Worm (Caenorhabditis elegans) whole organism, L4 larva: ENCODE results near the gene rps-4.

Experiments
- F49E8.2 ChIP-seq: sonication (generic microtip); optimal IDR thresholded peaks from 2 replicates; lab custom pipeline; 2016; ENCODE audit warnings: missing compliant biosample characterization, mild to moderate bottlenecking, missing genetic modification characterization, borderline replicate concordance
- Y5F2A.4 ChIP-seq: fragments of 200-800 bp; sonication (Bioruptor generic); optimal IDR thresholded peaks from 2 replicates; lab custom pipeline; 2018; ENCODE audit warnings: mild to moderate bottlenecking, missing genetic modification characterization, missing compliant biosample characterization
- ZK337.2 ChIP-seq: fragments of 200-800 bp; sonication (Bioruptor generic); IDR thresholded peaks from 2 replicates; pipeline ENCODE4 v1.3.6; 2022; ENCODE audit warnings: missing genetic modification reagents, missing genetic modification characterization, missing compliant biosample characterization
- aha-1 ChIP-seq: fragments of 150-350 bp; peaks from one replicate; lab custom pipeline; 2014; ENCODE audit warnings: missing biosample characterization, missing genetic modification characterization
- attf-4 ChIP-seq: sonication (generic microtip); optimal IDR thresholded peaks from 3 replicates; lab custom pipeline; 2017; ENCODE audit warnings: missing biosample characterization, missing genetic modification characterization
- ceh-28 ChIP-seq: fragments of 150-350 bp; optimal IDR thresholded peaks from 2 replicates; lab custom pipeline; 2014; ENCODE audit warnings: missing biosample characterization, missing genetic modification reagents, missing genetic modification characterization
- ceh-62 ChIP-seq: sonication (generic microtip); optimal IDR thresholded peaks from 2 replicates; lab custom pipeline; 2017; ENCODE audit warnings: missing biosample characterization, missing genetic modification characterization
- ces-1 ChIP-seq: fragments of 150-350 bp; sonication (generic microtip); optimal IDR thresholded peaks from 4 replicates; lab custom pipeline; 2014; ENCODE audit warnings: missing biosample characterization, missing genetic modification reagents, missing genetic modification characterization
- daf-12 ChIP-seq: fragments of 150-350 bp; optimal IDR thresholded peaks from 2 replicates; lab custom pipeline; 2014; ENCODE audit warnings: missing biosample characterization, missing genetic modification reagents, missing genetic modification characterization
- daf-16 ChIP-seq, 3 experiments: sonication (generic microtip); optimal IDR thresholded peaks; 2 replicates each; lab custom pipeline; 2016 to 2017; ENCODE audit warnings: missing genetic modification characterization in 3 of 3, missing genetic modification reagents in 3 of 3, mild to moderate bottlenecking in 2 of 3, missing compliant biosample characterization in 2 of 3, missing biosample characterization in 1 of 3, moderate library complexity in 1 of 3
- daf-19 ChIP-seq: fragments of 200-800 bp; sonication (Bioruptor generic); conservative IDR thresholded peaks from 2 replicates; pipeline ENCODE4 v1.3.6; 2022; ENCODE audit warnings: missing genetic modification characterization, missing compliant biosample characterization
- dmd-6 ChIP-seq: fragments of 200-800 bp; sonication (Bioruptor generic); IDR thresholded peaks from 2 replicates; pipeline ENCODE4 v1.3.6; 2022; ENCODE audit warnings: missing genetic modification reagents, missing genetic modification characterization, missing compliant biosample characterization
- dve-1 ChIP-seq: sonication (generic microtip); optimal IDR thresholded peaks from 2 replicates; lab custom pipeline; 2017; ENCODE audit warnings: antibody characterized with exemption, mild to moderate bottlenecking, missing genetic modification characterization, missing compliant biosample characterization; ENCODE audit not compliant: insufficient read depth
- gei-8 ChIP-seq: fragments of 200-800 bp; sonication (Bioruptor generic); optimal IDR thresholded peaks from 2 replicates; lab custom pipeline; 2018; ENCODE audit warnings: mild to moderate bottlenecking, missing genetic modification characterization, missing compliant biosample characterization
- hlh-11 ChIP-seq: fragments of 200-800 bp; sonication (Bioruptor generic); optimal IDR thresholded peaks from 2 replicates; lab custom pipeline; 2018; ENCODE audit warnings: mild to moderate bottlenecking, missing genetic modification characterization, missing compliant biosample characterization
- hlh-30 ChIP-seq: sonication (generic microtip); optimal IDR thresholded peaks from 2 replicates; lab custom pipeline; 2017; ENCODE audit warnings: antibody characterized with exemption, mild to moderate bottlenecking, missing genetic modification characterization, missing compliant biosample characterization; ENCODE audit not compliant: insufficient read depth
- lin-13 ChIP-seq: fragments of 150-350 bp; optimal IDR thresholded peaks from 2 replicates; lab custom pipeline; 2014; ENCODE audit warnings: missing biosample characterization, missing genetic modification reagents, missing genetic modification characterization
- lin-15B ChIP-seq: fragments of 150-350 bp; sonication (generic microtip); optimal IDR thresholded peaks from 3 replicates; lab custom pipeline; 2014; ENCODE audit warnings: missing biosample characterization, missing genetic modification characterization
- lin-29 ChIP-seq: fragments of 200-800 bp; sonication (Bioruptor generic); IDR thresholded peaks from 2 replicates; pipeline ENCODE4 v1.3.6; 2022; ENCODE audit warnings: missing genetic modification reagents, missing genetic modification characterization, missing compliant biosample characterization
- lin-38 ChIP-seq: fragments of 200-800 bp; sonication (Bioruptor generic); IDR thresholded peaks from 2 replicates; pipeline ENCODE4 v1.3.6; 2022; ENCODE audit warnings: missing genetic modification reagents, missing genetic modification characterization, missing compliant biosample characterization
- lin-39 ChIP-seq: fragments of 150-350 bp; optimal IDR thresholded peaks from 2 replicates; lab custom pipeline; 2014; ENCODE audit warnings: missing biosample characterization, missing genetic modification reagents, missing genetic modification characterization
- lsy-2 ChIP-seq, 2 experiments: fragments of 150-350 bp in 1 of 2; sonication (generic microtip) in 1 of 2; optimal IDR thresholded peaks; 2 replicates each; lab custom pipeline; 2014 to 2017; ENCODE audit warnings: missing biosample characterization in 2 of 2, missing genetic modification characterization in 2 of 2
- mdl-1 ChIP-seq, 2 experiments: fragments of 150-350 bp in 1 of 2; sonication (generic microtip) in 1 of 2; optimal IDR thresholded peaks; 2 replicates each; lab custom pipeline; 2014 to 2017; ENCODE audit warnings: missing biosample characterization in 2 of 2, missing genetic modification characterization in 2 of 2
- mdt-29 ChIP-seq: fragments of 200-800 bp; sonication (Bioruptor generic); IDR thresholded peaks from 2 replicates; pipeline ENCODE4 v1.3.6; 2022; ENCODE audit warnings: missing genetic modification reagents, missing genetic modification characterization, missing compliant biosample characterization
- mep-1 ChIP-seq: fragments of 150-350 bp; sonication (generic microtip); optimal IDR thresholded peaks from 3 replicates; lab custom pipeline; 2014; ENCODE audit warnings: missing biosample characterization, missing genetic modification characterization
- mxl-2 ChIP-seq: fragments of 200-800 bp; sonication (Bioruptor generic); conservative IDR thresholded peaks from 2 replicates; pipeline ENCODE4 v1.3.6; 2022; ENCODE audit warnings: missing genetic modification reagents, missing genetic modification characterization, missing compliant biosample characterization
- nhr-102 ChIP-seq: sonication (generic microtip); optimal IDR thresholded peaks from 2 replicates; lab custom pipeline; 2016; ENCODE audit warnings: mild to moderate bottlenecking, missing genetic modification characterization, moderate library complexity, missing compliant biosample characterization
- nhr-28 ChIP-seq: fragments of 150-350 bp; optimal IDR thresholded peaks from 2 replicates; lab custom pipeline; 2014; ENCODE audit warnings: missing biosample characterization, missing genetic modification characterization
- nhr-48 ChIP-seq: sonication (generic microtip); optimal IDR thresholded peaks from 2 replicates; lab custom pipeline; 2016; ENCODE audit warnings: mild to moderate bottlenecking, missing genetic modification characterization, missing compliant biosample characterization
- nhr-77 ChIP-seq: fragments of 150-350 bp; optimal IDR thresholded peaks from 2 replicates; lab custom pipeline; 2014; ENCODE audit warnings: missing biosample characterization, missing genetic modification characterization
- pha-4 ChIP-seq, 2 experiments: fragments of 150-350 bp in 1 of 2; fragments of 200-800 bp in 1 of 2; sonication (Bioruptor generic) in 1 of 2; IDR thresholded peaks in 1 of 2; optimal IDR thresholded peaks in 1 of 2; 2 replicates each; pipeline versions ENCODE4 v1.3.6 to Lab custom; 2014 to 2022; ENCODE audit warnings: missing genetic modification characterization in 2 of 2, missing genetic modification reagents in 2 of 2, missing biosample characterization in 1 of 2, missing compliant biosample characterization in 1 of 2
- spr-3 ChIP-seq: fragments of 200-800 bp; sonication (Bioruptor generic); optimal IDR thresholded peaks from 2 replicates; lab custom pipeline; 2018; ENCODE audit warnings: mild to moderate bottlenecking, missing genetic modification characterization, missing compliant biosample characterization
- unc-39 ChIP-seq: sonication (generic microtip); optimal IDR thresholded peaks from 2 replicates; lab custom pipeline; 2017; ENCODE audit warnings: missing biosample characterization, missing genetic modification characterization
- unc-62 ChIP-seq, 3 experiments: fragments of 150-350 bp in 1 of 3; sonication (generic microtip); optimal IDR thresholded peaks in 2 of 3; peaks in 1 of 3; 1 replicate in 1 of 3; 2 replicates in 2 of 3; lab custom pipeline; 2014 to 2017; ENCODE audit warnings: missing biosample characterization in 3 of 3, missing genetic modification characterization in 3 of 3, missing genetic modification reagents in 3 of 3, missing genotype in 1 of 3
- zfp-3 ChIP-seq: fragments of 200-800 bp; sonication (Bioruptor generic); conservative IDR thresholded peaks from 2 replicates; pipeline ENCODE4 v1.3.6; 2022; ENCODE audit warnings: missing genetic modification reagents, missing genetic modification characterization, missing compliant biosample characterization

rps-4 gene

ce11 chrIV:7049672-7050206 lies 34.7 kb downstream of the rps-4 start, which contains the start of gene nhr-105 (continued):
- TF ChIP-seq lin-39 (tag; lab: Kevin White, UChicago) = no peak
- peak; percentile 39 for TF ChIP-seq nhr-102
- no peak for TF ChIP-seq ceh-28 (tag; lab: Kevin White, UChicago)
- peak; percentile 37; the same call in 1 of the 2 replicates for TF ChIP-seq lin-38 (GFP tag; lab: Robert Waterston, UW)
- TF ChIP-seq ZK337.2 (GFP tag; lab: Robert Waterston, UW) = no peak
- peak in 1 of 2 experiments; percentile 79 for TF ChIP-seq lsy-2 (tag; optimal IDR thresholded peaks at IDR 0.05; lab: Kevin White, UChicago)
- TF ChIP-seq mdl-1 (tag; optimal IDR thresholded peaks at IDR 0.05; lab: Kevin White, UChicago) = peak in 1 of 2 experiments; percentile 59
- no peak for TF ChIP-seq spr-3 (GFP tag; lab: Kevin White, UChicago)
- no peak for TF ChIP-seq daf-19 (GFP tag; lab: Robert Waterston, UW)
- TF ChIP-seq ceh-62 (tag; lab: Kevin White, UChicago) = no peak
- TF ChIP-seq, all 104 proteins: peak for 38

- TF ChIP-seq attf-4 (tag; lab: Kevin White, UChicago) (no peak), lin-29 (GFP tag; lab: Robert Waterston, UW) (no peak), daf-19 (GFP tag; lab: Robert Waterston, UW) (no peak), daf-12 (tag; lab: Kevin White, UChicago) (no peak), hlh-11 (tag; lab: Kevin White, UChicago) (peak; percentile 66), zfp-3 (GFP tag; lab: Robert Waterston, UW) (0 out of 2 replicates have a peak, but pooled peaks have one; percentile 20), mdt-29 (peak; percentile 71; the same call in 1 of the 2 replicates), lin-13 (no peak), F49E8.2 (tag; lab: Kevin White, UChicago) (no peak), daf-16 (GFP tag; optimal IDR thresholded peaks at IDR 0.05; lab: Kevin White, UChicago) (no peak), daf-16 (tag; optimal IDR thresholded peaks at IDR 0.05; lab: Kevin White, UChicago) (peak; percentile 71), unc-62 (GFP tag; optimal IDR thresholded peaks at IDR 0.05 in 1 of 2; lab: Kevin White, UChicago) (peak in 1 of 2 experiments; percentile 33), unc-62 (tag; optimal IDR thresholded peaks at IDR 0.05; lab: Kevin White, UChicago) (no peak), Y5F2A.4 (no peak), ceh-62 (tag; lab: Kevin White, UChicago) (no peak), nhr-28 (tag; lab: Kevin White, UChicago) (peak; percentile 25), dve-1 (peak; percentile 87), lin-15B (no peak), unc-39 (no peak), nhr-77 (peak; percentile 30), gei-8 (GFP tag; lab: Kevin White, UChicago) (no peak), ZK337.2 (GFP tag; lab: Robert Waterston, UW) (no peak), ces-1 (GFP tag; lab: Kevin White, UChicago) (no peak), mep-1 (tag; lab: Kevin White, UChicago) (no peak), nhr-48 (tag; lab: Kevin White, UChicago) (peak; percentile 15), hlh-30 (tag; lab: Kevin White, UChicago) (peak; percentile 34), mxl-2 (GFP tag; lab: Robert Waterston, UW) (no peak), aha-1 (peak; percentile 54), dmd-6 (GFP tag; lab: Robert Waterston, UW) (peak; percentile 49), pha-4 (GFP tag; IDR thresholded peaks at IDR 0.05; lab: Robert Waterston, UW) (no peak), pha-4 (tag; optimal IDR thresholded peaks at IDR 0.05; lab: Kevin White, UChicago) (no peak)
Observed at ce11 chrIV:7048637-7049245, 35.7 kb downstream of the rps-4 start.
